1 fruit fly cellular context compared by ENCODE assay signal in genomic region chr3R:24130080-24130479, dm6.
TF ChIP-seq lines count a peak whose summit lies in the region.

Gene GatB, minus strand, starts transcription at chr3R:24130255.
Gene Tsc1, plus strand, starts transcription at chr3R:24130307.

TF ChIP-seq in whole organism, embryonic, 481 proteins besides CTCF, POLR2A, EP300 and RAD21 (continued from another document and continues in another):
- TF ChIP-seq CG3065 (GFP tag; optimal IDR thresholded peaks at IDR 0.05; lab: Kevin White, UChicago) (no peak), Oaz (GFP tag; IDR thresholded peaks at IDR 0.05; lab: Robert Waterston, UW) (no peak), CG16863 (GFP tag; optimal IDR thresholded peaks at IDR 0.05; lab: Kevin White, UChicago) (no peak), CG7963 (GFP tag; IDR thresholded peaks at IDR 0.05; lab: Robert Waterston, UW; ENCODE audit: partially characterized antibody) (peak; percentile 37; the same call in 1 of the 3 replicates), CG13424 (tag; optimal IDR thresholded peaks at IDR 0.05; lab: Kevin White, UChicago) (no peak), tgo (GFP tag; IDR thresholded peaks at IDR 0.05; lab: Robert Waterston, UW) (no peak), insv (GFP tag; optimal IDR thresholded peaks at IDR 0.05; lab: Kevin White, UChicago) (no peak), bcd (GFP tag; optimal IDR thresholded peaks at IDR 0.05; lab: Kevin White, UChicago) (no peak), dmrt11E (tag; optimal IDR thresholded peaks at IDR 0.05; lab: Kevin White, UChicago) (no peak), sr (GFP tag; IDR thresholded peaks at IDR 0.05; lab: Robert Waterston, UW) (no peak), ftz-f1 (GFP tag; optimal IDR thresholded peaks at IDR 0.05; lab: Kevin White, UChicago) (no peak), CG4328 (GFP tag; optimal IDR thresholded peaks at IDR 0.05; lab: Kevin White, UChicago) (no peak), cas (GFP tag; IDR thresholded peaks at IDR 0.05; lab: Robert Waterston, UW) (no peak), B-H2 (GFP tag; optimal IDR thresholded peaks at IDR 0.05; lab: Kevin White, UChicago) (no peak), dan (GFP tag; IDR thresholded peaks at IDR 0.05; lab: Robert Waterston, UW) (no peak), yki (optimal IDR thresholded peaks at IDR 0.05; lab: Kevin White, UChicago) (no peak), nau (GFP tag; optimal IDR thresholded peaks at IDR 0.05; lab: Kevin White, UChicago) (no peak), ac (GFP tag; optimal IDR thresholded peaks at IDR 0.05; lab: Kevin White, UChicago) (no peak), Med (GFP tag; lab: Kevin White, UChicago) (peak; percentile 48), CG6765 (GFP tag; optimal IDR thresholded peaks at IDR 0.05; lab: Kevin White, UChicago) (no peak), Sox102F (GFP tag; optimal IDR thresholded peaks at IDR 0.05; lab: Kevin White, UChicago) (no peak), CG1603 (tag; optimal IDR thresholded peaks at IDR 0.05; lab: Kevin White, UChicago) (no peak), kay (GFP tag; optimal IDR thresholded peaks at IDR 0.05; lab: Kevin White, UChicago) (no peak), klu (GFP tag; IDR thresholded peaks at IDR 0.05; lab: Robert Waterston, UW) (no peak), caup (GFP tag; optimal IDR thresholded peaks at IDR 0.05; lab: Kevin White, UChicago; ENCODE audit: severe bottlenecking) (no peak), danr (GFP tag; IDR thresholded peaks at IDR 0.05; lab: Robert Waterston, UW) (no peak), CG14441 (GFP tag; IDR thresholded peaks at IDR 0.05; lab: Robert Waterston, UW) (no peak), CG7372 (GFP tag; IDR thresholded peaks at IDR 0.05; lab: Robert Waterston, UW) (no peak), chif (GFP tag; optimal IDR thresholded peaks at IDR 0.05; lab: Kevin White, UChicago) (no peak), eyg (GFP tag; optimal IDR thresholded peaks at IDR 0.05; lab: Kevin White, UChicago) (no peak), CHES-1-like (GFP tag; optimal IDR thresholded peaks at IDR 0.05; lab: Kevin White, UChicago) (no peak), NC2α (GFP tag; optimal IDR thresholded peaks at IDR 0.05; lab: Kevin White, UChicago) (no peak), cg (GFP tag; optimal IDR thresholded peaks at IDR 0.05; lab: Kevin White, UChicago) (no peak), da (GFP tag; optimal IDR thresholded peaks at IDR 0.05; lab: Kevin White, UChicago) (no peak), fd96Cb (tag; optimal IDR thresholded peaks at IDR 0.05; lab: Kevin White, UChicago) (no peak), chm (GFP tag; IDR thresholded peaks at IDR 0.05; lab: Robert Waterston, UW) (no peak), H15 (GFP tag; IDR thresholded peaks at IDR 0.05; lab: Robert Waterston, UW) (no peak), CG9817 (tag; optimal IDR thresholded peaks at IDR 0.05; lab: Kevin White, UChicago) (no peak), Dref (GFP tag; IDR thresholded peaks at IDR 0.05; lab: Robert Waterston, UW) (peak; percentile 61), CG10267 (tag; optimal IDR thresholded peaks at IDR 0.05; lab: Kevin White, UChicago) (no peak), zf30C (GFP tag; optimal IDR thresholded peaks at IDR 0.05; lab: Kevin White, UChicago) (no peak), CG14710 (tag; optimal IDR thresholded peaks at IDR 0.05; lab: Kevin White, UChicago) (peak; percentile 14), btn (GFP tag; optimal IDR thresholded peaks at IDR 0.05; lab: Kevin White, UChicago) (no peak), jing (GFP tag; optimal IDR thresholded peaks at IDR 0.05; lab: Kevin White, UChicago) (no peak), CG4707 (GFP tag; optimal IDR thresholded peaks at IDR 0.05; lab: Kevin White, UChicago) (no peak), CG9215 (GFP tag; IDR thresholded peaks at IDR 0.05; lab: Robert Waterston, UW) (no peak), Sry-δ (GFP tag; optimal IDR thresholded peaks at IDR 0.05; lab: Kevin White, UChicago) (peak; percentile 45), az2 (GFP tag; optimal IDR thresholded peaks at IDR 0.05; lab: Kevin White, UChicago) (no peak), psq (GFP tag; optimal IDR thresholded peaks at IDR 0.05; lab: Kevin White, UChicago) (no peak), HLH54F (GFP tag; optimal IDR thresholded peaks at IDR 0.05; lab: Kevin White, UChicago) (no peak), CG15696 (tag; optimal IDR thresholded peaks at IDR 0.05; lab: Kevin White, UChicago) (no peak), Doc3 (GFP tag; IDR thresholded peaks at IDR 0.05; lab: Robert Waterston, UW; ENCODE audit: partially characterized antibody) (no peak), CG7987 (GFP tag; optimal IDR thresholded peaks at IDR 0.05; lab: Kevin White, UChicago) (no peak), CG12769 (tag; optimal IDR thresholded peaks at IDR 0.05; lab: Kevin White, UChicago) (no peak), PHDP (tag; optimal IDR thresholded peaks at IDR 0.05; lab: Kevin White, UChicago) (no peak), lilli (GFP tag; optimal IDR thresholded peaks at IDR 0.05; lab: Kevin White, UChicago) (no peak), Aef1 (GFP tag; IDR thresholded peaks at IDR 0.05; lab: Robert Waterston, UW) (no peak), CG17328 (GFP tag; IDR thresholded peaks at IDR 0.05; lab: Robert Waterston, UW) (no peak), Nf-YB (GFP tag; optimal IDR thresholded peaks at IDR 0.05; lab: Kevin White, UChicago) (peak; percentile 36), CG15514 (GFP tag; optimal IDR thresholded peaks at IDR 0.05; lab: Kevin White, UChicago) (no peak), H2.0 (GFP tag; IDR thresholded peaks at IDR 0.05; lab: Robert Waterston, UW) (no peak), CG13775 (GFP tag; optimal IDR thresholded peaks at IDR 0.05; lab: Kevin White, UChicago) (no peak), Gsc (GFP tag; IDR thresholded peaks at IDR 0.05; lab: Robert Waterston, UW) (no peak), CG15269 (tag; optimal IDR thresholded peaks at IDR 0.05; lab: Kevin White, UChicago) (no peak), br (optimal IDR thresholded peaks at IDR 0.05; lab: Kevin White, UChicago) (no peak), ERR (GFP tag; optimal IDR thresholded peaks at IDR 0.05; lab: Kevin White, UChicago) (no peak), Rx (GFP tag; IDR thresholded peaks at IDR 0.05; lab: Robert Waterston, UW) (no peak), Adf1 (GFP tag; IDR thresholded peaks at IDR 0.05; lab: Robert Waterston, UW) (no peak), corto (GFP tag; optimal IDR thresholded peaks at IDR 0.05; lab: Kevin White, UChicago) (no peak), CG13287 (GFP tag; IDR thresholded peaks at IDR 0.05; lab: Robert Waterston, UW; ENCODE audit: partially characterized antibody) (peak; percentile 69), crol (GFP tag; IDR thresholded peaks at IDR 0.05; lab: Robert Waterston, UW) (no peak), CrebB (tag; optimal IDR thresholded peaks at IDR 0.05; lab: Kevin White, UChicago) (no peak), grau (tag; optimal IDR thresholded peaks at IDR 0.05; lab: Kevin White, UChicago) (no peak), kni (GFP tag; optimal IDR thresholded peaks at IDR 0.05; lab: Kevin White, UChicago) (no peak), ap (GFP tag; IDR thresholded peaks at IDR 0.05; lab: Robert Waterston, UW) (no peak), Doc2 (GFP tag; IDR thresholded peaks at IDR 0.05; lab: Robert Waterston, UW) (no peak), CG10654 (GFP tag; optimal IDR thresholded peaks at IDR 0.05; lab: Kevin White, UChicago) (no peak), tup (GFP tag; optimal IDR thresholded peaks at IDR 0.05; lab: Kevin White, UChicago) (no peak), HmgD (GFP tag; optimal IDR thresholded peaks at IDR 0.05; lab: Kevin White, UChicago) (no peak), CG16813 (GFP tag; IDR thresholded peaks at IDR 0.05; lab: Robert Waterston, UW; ENCODE audit: partially characterized antibody) (no peak), HmgZ (tag; optimal IDR thresholded peaks at IDR 0.05; lab: Kevin White, UChicago) (no peak), NC2β (GFP tag; optimal IDR thresholded peaks at IDR 0.05; lab: Kevin White, UChicago) (no peak), hbn (GFP tag; IDR thresholded peaks at IDR 0.05; lab: Robert Waterston, UW; ENCODE audit: partially characterized antibody) (peak; percentile 38; the same call in 1 of the 2 replicates), CG9727 (GFP tag; optimal IDR thresholded peaks at IDR 0.05; lab: Kevin White, UChicago) (no peak), NFAT (GFP tag; IDR thresholded peaks at IDR 0.05; lab: Robert Waterston, UW) (no peak), Poxn (GFP tag; IDR thresholded peaks at IDR 0.05; lab: Robert Waterston, UW) (no peak), CG4617 (GFP tag; optimal IDR thresholded peaks at IDR 0.05; lab: Kevin White, UChicago; ENCODE audit: borderline replicate concordance) (peak; percentile 75), CG11093 (GFP tag; IDR thresholded peaks at IDR 0.05; lab: Robert Waterston, UW) (no peak), TFAM (GFP tag; optimal IDR thresholded peaks at IDR 0.05; lab: Kevin White, UChicago) (no peak), exex (tag; optimal IDR thresholded peaks at IDR 0.05; lab: Kevin White, UChicago) (no peak), prd (optimal IDR thresholded peaks at IDR 0.05; lab: Kevin White, UChicago) (no peak), prd (GFP tag; IDR thresholded peaks at IDR 0.05; lab: Robert Waterston, UW) (no peak), amos (GFP tag; IDR thresholded peaks at IDR 0.05; lab: Robert Waterston, UW; ENCODE audit: partially characterized antibody) (peak; percentile 51), Dip3 (GFP tag; optimal IDR thresholded peaks at IDR 0.05; lab: Kevin White, UChicago) (no peak), CG7271 (tag; optimal IDR thresholded peaks at IDR 0.05; lab: Kevin White, UChicago) (no peak), Meics (GFP tag; optimal IDR thresholded peaks at IDR 0.05; lab: Kevin White, UChicago) (no peak), CG13624 (GFP tag; optimal IDR thresholded peaks at IDR 0.05; lab: Kevin White, UChicago) (no peak), gfzf (GFP tag; optimal IDR thresholded peaks at IDR 0.05; lab: Kevin White, UChicago) (peak; percentile 5), CG11456 (GFP tag; IDR thresholded peaks at IDR 0.05; lab: Robert Waterston, UW) (no peak), Opbp (GFP tag; IDR thresholded peaks at IDR 0.05; lab: Robert Waterston, UW; ENCODE audit: partially characterized antibody) (0 out of 3 replicates have a peak, but pooled peaks have one; percentile 51), Gug (GFP tag; IDR thresholded peaks at IDR 0.05; lab: Robert Waterston, UW) (no peak), CG2712 (tag; optimal IDR thresholded peaks at IDR 0.05; lab: Kevin White, UChicago) (no peak), CG2129 (GFP tag; IDR thresholded peaks at IDR 0.05; lab: Robert Waterston, UW; ENCODE audit: partially characterized antibody) (no peak), CG11398 (GFP tag; optimal IDR thresholded peaks at IDR 0.05; lab: Kevin White, UChicago) (no peak), CG1024 (GFP tag; IDR thresholded peaks at IDR 0.05; lab: Robert Waterston, UW) (no peak), jigr1 (GFP tag; IDR thresholded peaks at IDR 0.05; lab: Robert Waterston, UW) (no peak), CG2889 (GFP tag; IDR thresholded peaks at IDR 0.05; lab: Robert Waterston, UW) (no peak), mirr (GFP tag; optimal IDR thresholded peaks at IDR 0.05; lab: Kevin White, UChicago) (no peak), Vsx1 (GFP tag; optimal IDR thresholded peaks at IDR 0.05; lab: Kevin White, UChicago) (no peak), Elba2 (GFP tag; optimal IDR thresholded peaks at IDR 0.05; lab: Kevin White, UChicago) (no peak), seq (GFP tag; IDR thresholded peaks at IDR 0.05; lab: Robert Waterston, UW) (no peak), run (tag; optimal IDR thresholded peaks at IDR 0.05; lab: Kevin White, UChicago) (no peak), Jarid2 (GFP tag; optimal IDR thresholded peaks at IDR 0.05; lab: Kevin White, UChicago) (no peak), CG18011 (GFP tag; optimal IDR thresholded peaks at IDR 0.05; lab: Kevin White, UChicago) (no peak), Ptx1 (GFP tag; IDR thresholded peaks at IDR 0.05; lab: Robert Waterston, UW) (no peak), CG17186 (GFP tag; optimal IDR thresholded peaks at IDR 0.05; lab: Kevin White, UChicago) (peak; percentile 81), CG3281 (GFP tag; optimal IDR thresholded peaks at IDR 0.05; lab: Kevin White, UChicago) (no peak), Scr (GFP tag; IDR thresholded peaks at IDR 0.05; lab: Robert Waterston, UW; ENCODE audit: partially characterized antibody) (peak; percentile 37), CG2678 (tag; optimal IDR thresholded peaks at IDR 0.05; lab: Kevin White, UChicago) (no peak), CG12391 (tag; optimal IDR thresholded peaks at IDR 0.05; lab: Kevin White, UChicago) (no peak), phol (tag; optimal IDR thresholded peaks at IDR 0.05; lab: Kevin White, UChicago) (peak; percentile 3), en (GFP tag; optimal IDR thresholded peaks at IDR 0.05; lab: Kevin White, UChicago) (no peak), wek (GFP tag; optimal IDR thresholded peaks at IDR 0.05; lab: Kevin White, UChicago) (peak; percentile 17), CG14667 (GFP tag; IDR thresholded peaks at IDR 0.05; lab: Robert Waterston, UW) (no peak), CG6254 (GFP tag; optimal IDR thresholded peaks at IDR 0.05; lab: Kevin White, UChicago) (no peak), crc (GFP tag; optimal IDR thresholded peaks at IDR 0.05; lab: Kevin White, UChicago) (no peak), twi (tag; optimal IDR thresholded peaks at IDR 0.05; lab: Kevin White, UChicago) (no peak), wdn (GFP tag; IDR thresholded peaks at IDR 0.05; lab: Robert Waterston, UW) (no peak), CG10209 (GFP tag; optimal IDR thresholded peaks at IDR 0.05; lab: Kevin White, UChicago) (no peak), CG34422 (GFP tag; IDR thresholded peaks at IDR 0.05; lab: Robert Waterston, UW) (peak; percentile 52; the same call in 1 of the 3 replicates), so (GFP tag; IDR thresholded peaks at IDR 0.05; lab: Robert Waterston, UW) (no peak), CG10431 (GFP tag; optimal IDR thresholded peaks at IDR 0.05; lab: Kevin White, UChicago) (no peak), dm (GFP tag; optimal IDR thresholded peaks at IDR 0.05; lab: Kevin White, UChicago) (no peak), trh (GFP tag; optimal IDR thresholded peaks at IDR 0.05; lab: Kevin White, UChicago) (no peak), CG16779 (GFP tag; IDR thresholded peaks at IDR 0.05; lab: Robert Waterston, UW) (no peak), CG17912 (GFP tag; optimal IDR thresholded peaks at IDR 0.05; lab: Kevin White, UChicago) (no peak), CG8924 (tag; optimal IDR thresholded peaks at IDR 0.05; lab: Kevin White, UChicago) (no peak), CG10959 (GFP tag; IDR thresholded peaks at IDR 0.05; lab: Robert Waterston, UW) (no peak), CG17359 (tag; optimal IDR thresholded peaks at IDR 0.05; lab: Kevin White, UChicago) (no peak), CG14050 (GFP tag; IDR thresholded peaks at IDR 0.05; lab: Robert Waterston, UW) (no peak)
